Fruit fly (Drosophila melanogaster): ENCODE measurements around the gene Wdr24.

Gene Wdr24

DNA sequence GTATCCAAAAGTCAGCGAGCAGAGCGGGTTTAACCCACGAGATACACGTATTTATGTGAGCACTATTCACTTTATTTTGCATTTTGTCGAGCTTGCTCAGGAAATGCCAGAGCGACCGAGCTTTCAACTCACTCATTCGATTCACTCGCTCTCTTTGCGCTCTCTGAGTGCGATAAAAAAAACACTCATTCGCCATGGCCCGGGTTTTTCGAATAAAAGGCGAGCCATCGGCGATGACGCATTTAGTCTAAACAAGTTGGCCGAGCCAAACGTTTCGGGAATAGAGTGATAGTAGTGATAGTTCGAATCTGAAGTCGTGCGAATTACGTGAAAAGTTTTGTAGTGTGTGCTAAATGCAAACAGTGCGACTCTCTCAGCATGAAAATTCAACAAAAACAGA lies 37.5 kb upstream of the Wdr24 start (continued):
- peak; percentile 47 for TF ChIP-seq CrebB (tag; optimal IDR thresholded peaks at IDR 0.05)
- TF ChIP-seq gem (tag; optimal IDR thresholded peaks at IDR 0.05): no peak
- no peak for TF ChIP-seq CG33213 (GFP tag; optimal IDR thresholded peaks at IDR 0.05)
- TF ChIP-seq NfI (GFP tag; optimal IDR thresholded peaks at IDR 0.05): no peak
- TF ChIP-seq hkb (optimal IDR thresholded peaks at IDR 0.05): no peak
- peak; percentile 49 for TF ChIP-seq hkb (GFP tag; IDR thresholded peaks at IDR 0.05)
- 0 out of 2 replicates have a peak, but pooled peaks have one; percentile 30 for TF ChIP-seq vvl (GFP tag; IDR thresholded peaks at IDR 0.05)
- TF ChIP-seq zen (tag; optimal IDR thresholded peaks at IDR 0.05): no peak
- no peak for TF ChIP-seq vnd (GFP tag; IDR thresholded peaks at IDR 0.05; ENCODE audit: partially characterized antibody)
- no peak for TF ChIP-seq CG18764 (GFP tag; optimal IDR thresholded peaks at IDR 0.05)
- no peak for TF ChIP-seq CG17612 (GFP tag; IDR thresholded peaks at IDR 0.05)
- no peak for TF ChIP-seq NK7.1 (GFP tag; optimal IDR thresholded peaks at IDR 0.05)
- no peak for TF ChIP-seq CG17829 (tag; optimal IDR thresholded peaks at IDR 0.05)
- no peak for TF ChIP-seq gcm2 (GFP tag; optimal IDR thresholded peaks at IDR 0.05)
- TF ChIP-seq CG12104 (GFP tag; optimal IDR thresholded peaks at IDR 0.05): no peak
- no peak for TF ChIP-seq ara (GFP tag; IDR thresholded peaks at IDR 0.05)
- no peak for TF ChIP-seq CG8924 (tag; optimal IDR thresholded peaks at IDR 0.05)
- TF ChIP-seq bbx (GFP tag; IDR thresholded peaks at IDR 0.05; ENCODE audit: partially characterized antibody): peak; percentile 67
- peak; percentile 61 for TF ChIP-seq NFAT (GFP tag; IDR thresholded peaks at IDR 0.05)
- peak; percentile 1 for TF ChIP-seq CG5180 (GFP tag; optimal IDR thresholded peaks at IDR 0.05)
- TF ChIP-seq Gug (GFP tag; IDR thresholded peaks at IDR 0.05): 0 out of 4 replicates have a peak, but pooled peaks have one; percentile 5
- TF ChIP-seq CG7556 (GFP tag; optimal IDR thresholded peaks at IDR 0.05): no peak
- TF ChIP-seq CG31224 (GFP tag; IDR thresholded peaks at IDR 0.05): no peak; the same call in 1 of the 2 replicates
- TF ChIP-seq ato (GFP tag; IDR thresholded peaks at IDR 0.05; ENCODE audit: partially characterized antibody): peak; percentile 56; the same call in 1 of the 2 replicates
- TF ChIP-seq Xbp1 (GFP tag; optimal IDR thresholded peaks at IDR 0.05): no peak
- no peak for TF ChIP-seq wek (GFP tag; optimal IDR thresholded peaks at IDR 0.05)
- TF ChIP-seq lbe (GFP tag; optimal IDR thresholded peaks at IDR 0.05): peak; percentile 40
- no peak for TF ChIP-seq CG3407 (GFP tag; optimal IDR thresholded peaks at IDR 0.05)

DNA sequence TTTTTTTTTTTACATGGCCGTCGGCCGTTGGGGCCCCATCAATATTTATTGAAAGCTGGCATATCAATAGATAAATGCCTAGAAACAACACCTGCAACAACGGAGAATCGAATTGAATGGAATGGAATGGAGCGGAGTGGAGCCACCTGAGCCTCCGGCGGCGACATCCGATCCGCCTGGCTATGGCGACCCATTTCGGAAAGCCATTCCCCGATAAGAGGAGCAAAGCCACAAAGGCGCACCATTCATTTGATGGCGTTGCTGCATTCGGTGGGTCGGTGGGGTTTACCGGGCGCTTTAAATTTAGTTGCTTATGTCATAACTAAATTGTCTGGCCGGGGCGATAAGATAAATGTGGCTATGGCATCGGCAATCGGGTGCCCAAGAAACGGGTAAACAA lies 37.0 kb upstream of the Wdr24 start:
- TF ChIP-seq grn (GFP tag; optimal IDR thresholded peaks at IDR 0.05): peak; percentile 58
- no peak for TF ChIP-seq zf30C (GFP tag; optimal IDR thresholded peaks at IDR 0.05)
- no peak for TF ChIP-seq tup (GFP tag; optimal IDR thresholded peaks at IDR 0.05)
- peak; percentile 10 for TF ChIP-seq sd (tag; optimal IDR thresholded peaks at IDR 0.05)
- TF ChIP-seq GATAe (GFP tag; conservative IDR thresholded peaks at IDR 0.05): peak; percentile 20
- no peak for TF ChIP-seq Atf6 (GFP tag; IDR thresholded peaks at IDR 0.05)
- TF ChIP-seq CG9797 (GFP tag; optimal IDR thresholded peaks at IDR 0.05): no peak
- no peak for TF ChIP-seq wdn (GFP tag; IDR thresholded peaks at IDR 0.05)
- peak; percentile 3 for TF ChIP-seq pros (GFP tag; optimal IDR thresholded peaks at IDR 0.05)
- 0 out of 2 replicates have a peak, but pooled peaks have one; percentile 24 for TF ChIP-seq Ptx1 (GFP tag; IDR thresholded peaks at IDR 0.05)
- TF ChIP-seq H15 (GFP tag; IDR thresholded peaks at IDR 0.05): no peak
- 0 out of 2 replicates have a peak, but pooled peaks have one; percentile 8 for TF ChIP-seq sob (GFP tag; IDR thresholded peaks at IDR 0.05)
- TF ChIP-seq emc (GFP tag; optimal IDR thresholded peaks at IDR 0.05): no peak
- no peak for TF ChIP-seq CG8478 (optimal IDR thresholded peaks at IDR 0.05)
- peak; percentile 86 for TF ChIP-seq Med (GFP tag)
- peak; percentile 80 for TF ChIP-seq CG12769 (tag; optimal IDR thresholded peaks at IDR 0.05)
- peak; percentile 67 for TF ChIP-seq sug (tag; optimal IDR thresholded peaks at IDR 0.05)
- TF ChIP-seq CG16779 (GFP tag; IDR thresholded peaks at IDR 0.05): no peak
- TF ChIP-seq twi (tag; optimal IDR thresholded peaks at IDR 0.05): peak; percentile 23
- TF ChIP-seq zfh1 (GFP tag; IDR thresholded peaks at IDR 0.05): no peak
- peak; percentile 47 for TF ChIP-seq ftz-f1 (GFP tag; optimal IDR thresholded peaks at IDR 0.05)
- no peak for TF ChIP-seq Nf-YB (GFP tag; optimal IDR thresholded peaks at IDR 0.05)
- TF ChIP-seq ci (GFP tag; IDR thresholded peaks at IDR 0.05): 0 out of 3 replicates have a peak, but pooled peaks have one; percentile 40
- no peak for TF ChIP-seq her (GFP tag; optimal IDR thresholded peaks at IDR 0.05)
- TF ChIP-seq Kr (GFP tag; optimal IDR thresholded peaks at IDR 0.05): no peak
